Fruit fly (Drosophila melanogaster) whole organism, prepupa: ENCODE results near the gene HP5.

Source experiments
- Blimp-1 ChIP-seq: fragments of 200-800 bp; sonication (Bioruptor generic); optimal IDR thresholded peaks from 3 replicates; lab custom pipeline; 2017; ENCODE audit warnings: missing biosample characterization, missing genetic modification characterization, mild to moderate bottlenecking, moderate library complexity, missing genetic modification reagents
- CG32006 ChIP-seq: fragments of 200-800 bp; sonication (Bioruptor generic); optimal IDR thresholded peaks from 3 replicates; lab custom pipeline; 2017; ENCODE audit warnings: missing biosample characterization, mild to moderate bottlenecking, missing genetic modification characterization
- CG6163 ChIP-seq: fragments of 200-800 bp; sonication (Bioruptor generic); IDR thresholded peaks from 3 replicates; pipeline ENCODE4 v1.3.6; 2022; ENCODE audit warnings: missing biosample characterization, missing genetic modification characterization
- Eip78C ChIP-seq: fragments of 200-800 bp; sonication (Bioruptor generic); peaks from one replicate; lab custom pipeline; 2016; ENCODE audit warnings: missing biosample characterization, missing genetic modification characterization
- Gug ChIP-seq: fragments of 200-800 bp; sonication (Bioruptor generic); IDR thresholded peaks from 2 replicates; pipeline ENCODE4 v1.3.6; 2022; ENCODE audit warnings: missing biosample characterization, missing genetic modification characterization
- OdsH ChIP-seq: fragments of 200-800 bp; sonication (Bioruptor generic); optimal IDR thresholded peaks from 3 replicates; lab custom pipeline; 2016; ENCODE audit warnings: missing biosample characterization, missing genetic modification characterization
- Smox ChIP-seq: fragments of 200-800 bp; sonication (Bioruptor generic); optimal IDR thresholded peaks from 3 replicates; lab custom pipeline; 2016; ENCODE audit warnings: missing biosample characterization, missing genetic modification characterization
- dac ChIP-seq: fragments of 200-800 bp; sonication (Bioruptor generic); optimal IDR thresholded peaks from 2 replicates; lab custom pipeline; 2017; ENCODE audit warnings: missing biosample characterization, mild to moderate bottlenecking, missing genetic modification characterization
- dsx ChIP-seq: fragments of 200-800 bp; optimal IDR thresholded peaks from 3 replicates; lab custom pipeline; 2019; ENCODE audit warnings: missing biosample characterization, mild to moderate bottlenecking, missing genetic modification characterization, moderate library complexity; ENCODE audit not compliant: poor library complexity, severe bottlenecking
- esn ChIP-seq: fragments of 200-800 bp; sonication (Bioruptor generic); optimal IDR thresholded peaks from 2 replicates; lab custom pipeline; 2016; ENCODE audit warnings: missing biosample characterization, mild to moderate bottlenecking, missing genetic modification characterization, moderate library complexity
- fkh ChIP-seq: fragments of 200-800 bp; sonication (Bioruptor generic); optimal IDR thresholded peaks from 3 replicates; lab custom pipeline; 2017; ENCODE audit warnings: missing biosample characterization, mild to moderate bottlenecking, missing genetic modification characterization, moderate library complexity
- net ChIP-seq: fragments of 200-800 bp; sonication (Bioruptor generic); optimal IDR thresholded peaks from 3 replicates; lab custom pipeline; 2016; ENCODE audit warnings: missing biosample characterization, missing genetic modification characterization
- ss ChIP-seq, 2 experiments: fragments of 200-800 bp; sonication (Bioruptor generic); optimal IDR thresholded peaks; 2 replicates in 1 of 2; 3 replicates in 1 of 2; lab custom pipeline; 2017 to 2018; ENCODE audit warnings: mild to moderate bottlenecking in 2 of 2, missing biosample characterization in 2 of 2, missing genetic modification characterization in 2 of 2, moderate library complexity in 1 of 2

dm6 chrX:11417322-11417721, 37.3 kb upstream of the HP5 start, which contains the start of the genes Gr10a and Or10a:
- TF ChIP-seq CG32006 (GFP tag; lab: Kevin White, UChicago), result no peak
- no peak for TF ChIP-seq esn (GFP tag; lab: Kevin White, UChicago)
- TF ChIP-seq Gug, result no peak
- no peak for TF ChIP-seq dac
- no peak for TF ChIP-seq fkh
- no peak for TF ChIP-seq dsx (GFP tag; lab: Kevin White, UChicago)
- TF ChIP-seq net (GFP tag; lab: Kevin White, UChicago), result no peak
- no peak for TF ChIP-seq Blimp-1 (GFP tag; lab: Kevin White, UChicago)
- TF ChIP-seq Eip78C (GFP tag; lab: Kevin White, UChicago), result no peak
- no peak for TF ChIP-seq OdsH (GFP tag; lab: Kevin White, UChicago)
- no peak for TF ChIP-seq ss (GFP tag; optimal IDR thresholded peaks at IDR 0.05; lab: Kevin White, UChicago)
- TF ChIP-seq Smox (GFP tag; lab: Kevin White, UChicago), result no peak
- no peak for TF ChIP-seq CG6163 (GFP tag; lab: Robert Waterston, UW)
